Fruit fly (Drosophila melanogaster) whole organism: ENCODE measurements around the gene Mct1.

ENCODE experiments used
- CG8478 ChIP-seq: fragments of >200 bp; optimal IDR thresholded peaks from 2 replicates; lab custom pipeline; 2018; ENCODE audit warnings: inconsistent platforms
- Dll ChIP-seq: fragments of >200 bp; optimal IDR thresholded peaks from 2 replicates; lab custom pipeline; 2017
- EcR ChIP-seq, 2 experiments: fragments of >200 bp; optimal IDR thresholded peaks; 2 replicates each; lab custom pipeline; 2017; ENCODE audit warnings: missing biosample characterization in 2 of 2, missing genetic modification characterization in 2 of 2, missing genetic modification reagents in 2 of 2
- pan ChIP-seq: fragments of >200 bp; optimal IDR thresholded peaks from 2 replicates; lab custom pipeline; 2017
- psq ChIP-seq: fragments of >200 bp; optimal IDR thresholded peaks from 2 replicates; lab custom pipeline; 2017
- usp ChIP-seq: fragments of >200 bp; optimal IDR thresholded peaks from 2 replicates; lab custom pipeline; 2017; ENCODE audit warnings: missing biosample characterization, missing genetic modification characterization, mixed read lengths

DNA sequence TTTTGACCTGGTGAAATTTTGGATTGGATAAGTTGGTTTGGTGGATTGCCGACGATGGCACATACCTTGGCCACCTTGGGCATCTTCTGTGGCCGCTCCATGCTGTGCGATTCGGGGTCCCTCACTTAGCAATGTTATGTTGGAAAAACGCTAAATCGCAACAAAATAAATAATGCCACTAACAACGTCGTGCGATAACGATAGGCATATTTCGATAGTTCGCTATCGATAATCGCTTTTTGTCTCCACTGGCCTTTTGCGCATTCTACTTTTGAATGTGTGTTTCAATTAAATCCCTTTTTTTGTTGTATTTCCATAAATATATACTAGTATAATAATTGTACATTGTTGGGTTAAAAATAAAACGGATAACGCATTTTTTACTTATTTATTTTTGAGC is 60.8 kb downstream of the Mct1 start, which contains the start of gene crn:
- TF ChIP-seq CG8478 (lab: Kevin White, UChicago) (no peak), pan (lab: Kevin White, UChicago) (no peak), usp (GFP tag; lab: Kevin White, UChicago) (no peak), Dll (lab: Kevin White, UChicago) (no peak), psq (lab: Kevin White, UChicago) (no peak), EcR (GFP tag; optimal IDR thresholded peaks at IDR 0.05; lab: Kevin White, UChicago) (no peak)
